Worm (Caenorhabditis elegans) whole organism, midembryonic: ENCODE measurements around the gene D1044.4.

Experiments used
- T22C8.4 ChIP-seq: fragments of 200-800 bp; sonication (Bioruptor generic); IDR thresholded peaks from 2 replicates; pipeline ENCODE4 v1.3.6; 2022; ENCODE audit warnings: missing genetic modification characterization, missing compliant biosample characterization
- cog-1 ChIP-seq: sonication (generic microtip); optimal IDR thresholded peaks from 2 replicates; lab custom pipeline; 2016; ENCODE audit warnings: missing genetic modification characterization, missing compliant biosample characterization
- flt-1 ChIP-seq: fragments of 200-800 bp; sonication (Bioruptor generic); IDR thresholded peaks from 2 replicates; pipeline ENCODE4 v1.3.6; 2022; ENCODE audit warnings: missing genetic modification characterization, missing compliant biosample characterization
- med-1 ChIP-seq: sonication (generic microtip); optimal IDR thresholded peaks from 2 replicates; lab custom pipeline; 2017; ENCODE audit warnings: missing genetic modification characterization, mild to moderate bottlenecking, missing compliant biosample characterization, antibody characterized with exemption, missing genetic modification reagents; ENCODE audit not compliant: insufficient read depth
- ref-1 ChIP-seq: fragments of 200-800 bp; sonication (Bioruptor generic); conservative IDR thresholded peaks from 2 replicates; pipeline ENCODE4 v1.3.6; 2022; ENCODE audit warnings: missing genetic modification reagents, missing genetic modification characterization, missing compliant biosample characterization
- ztf-29 ChIP-seq: fragments of 200-800 bp; sonication (Bioruptor generic); IDR thresholded peaks from 2 replicates; pipeline ENCODE4 v1.3.6; 2022; ENCODE audit warnings: missing genetic modification reagents, missing genetic modification characterization, missing compliant biosample characterization

ce11 chrIII:5474176-5474575, 47.7 kb downstream of the D1044.4 start, which contains the start of gene lon-1:
- TF ChIP-seq cog-1 (tag; lab: Kevin White, UChicago) (no peak), ztf-29 (GFP tag; lab: Robert Waterston, UW) (no peak), med-1 (GFP tag; lab: Kevin White, UChicago) (no peak), flt-1 (GFP tag; lab: Robert Waterston, UW) (no peak), ref-1 (GFP tag; lab: Robert Waterston, UW) (no peak), T22C8.4 (GFP tag; lab: Robert Waterston, UW) (no peak)
